Worm (Caenorhabditis elegans) whole organism, young adult: ENCODE results near the gene F36H12.5.
A peak's percentile ranks its signal among the peaks of the same experiment; 100 is the strongest.
"Not testable (repeated sequence)": the region's sequence is repeated elsewhere in the genome, so short reads cannot be mapped to it uniquely, and the experiment has no call there.

Experiments
- B0019.2 ChIP-seq: fragments of 200-800 bp; sonication (Bioruptor generic); conservative IDR thresholded peaks from 2 replicates; pipeline ENCODE4 v1.3.6; 2022; ENCODE audit warnings: missing genetic modification reagents, missing genetic modification characterization, missing compliant biosample characterization
- F23B12.7 ChIP-seq: sonication (generic microtip); optimal IDR thresholded peaks from 2 replicates; lab custom pipeline; 2017; ENCODE audit warnings: missing genetic modification characterization, mild to moderate bottlenecking, missing compliant biosample characterization, antibody characterized with exemption, moderate library complexity; ENCODE audit not compliant: insufficient read depth
- F39B2.1 ChIP-seq: fragments of 200-800 bp; sonication (Bioruptor generic); IDR thresholded peaks from 2 replicates; pipeline ENCODE4 v1.3.6; 2022; ENCODE audit warnings: missing genetic modification reagents, missing genetic modification characterization, missing compliant biosample characterization
- F49E8.2 ChIP-seq: sonication (generic microtip); optimal IDR thresholded peaks from 3 replicates; lab custom pipeline; 2017; ENCODE audit warnings: missing genetic modification characterization, mild to moderate bottlenecking, missing compliant biosample characterization, antibody characterized with exemption, moderate library complexity; ENCODE audit not compliant: insufficient read depth
- F57A8.1 ChIP-seq: fragments of 200-800 bp; sonication (Bioruptor generic); optimal IDR thresholded peaks from 2 replicates; lab custom pipeline; 2018; ENCODE audit warnings: mild to moderate bottlenecking, missing genetic modification characterization, moderate library complexity, missing compliant biosample characterization
- K11D2.4 ChIP-seq: fragments of 200-800 bp; sonication (Bioruptor generic); IDR thresholded peaks from 2 replicates; pipeline ENCODE4 v1.3.6; 2022; ENCODE audit warnings: missing genetic modification reagents, missing genetic modification characterization, missing compliant biosample characterization
- K12H6.12 ChIP-seq: fragments of 200-800 bp; sonication (Bioruptor generic); optimal IDR thresholded peaks from 2 replicates; lab custom pipeline; 2018; ENCODE audit warnings: mild to moderate bottlenecking, missing genetic modification characterization, missing compliant biosample characterization
- Y53G8AR.9 ChIP-seq: fragments of 200-800 bp; sonication (Bioruptor generic); conservative IDR thresholded peaks from 2 replicates; pipeline ENCODE4 v1.3.6; 2022; ENCODE audit warnings: missing genetic modification reagents, missing genetic modification characterization, missing compliant biosample characterization
- Y79H2A.3 ChIP-seq: fragments of 200-800 bp; sonication (Bioruptor generic); conservative IDR thresholded peaks from 2 replicates; pipeline ENCODE4 v1.3.6; 2022; ENCODE audit warnings: missing genetic modification reagents, missing genetic modification characterization, missing compliant biosample characterization
- ZK185.1 ChIP-seq: sonication (generic microtip); optimal IDR thresholded peaks from 2 replicates; lab custom pipeline; 2016; ENCODE audit warnings: mild to moderate bottlenecking, missing genetic modification characterization, missing compliant biosample characterization; ENCODE audit not compliant: poor library complexity, severe bottlenecking
- atf-7 ChIP-seq: sonication (generic microtip); optimal IDR thresholded peaks from 2 replicates; lab custom pipeline; 2017; ENCODE audit warnings: mild to moderate bottlenecking, missing genetic modification characterization, missing compliant biosample characterization
- bed-1 ChIP-seq: fragments of 200-800 bp; sonication (Bioruptor generic); IDR thresholded peaks from 2 replicates; pipeline ENCODE4 v1.3.6; 2022; ENCODE audit warnings: missing genetic modification reagents, missing genetic modification characterization, missing compliant biosample characterization
- ceh-58 ChIP-seq: fragments of 200-800 bp; sonication (Bioruptor generic); IDR thresholded peaks from 2 replicates; pipeline ENCODE4 v1.3.6; 2022; ENCODE audit warnings: missing genetic modification characterization, missing compliant biosample characterization
- egrh-3 ChIP-seq: fragments of 200-800 bp; sonication (Bioruptor generic); IDR thresholded peaks from 2 replicates; pipeline ENCODE4 v1.3.6; 2022; ENCODE audit warnings: missing genetic modification reagents, missing genetic modification characterization, missing compliant biosample characterization
- ets-4 ChIP-seq: fragments of 200-800 bp; sonication (Bioruptor generic); optimal IDR thresholded peaks from 2 replicates; lab custom pipeline; 2018; ENCODE audit warnings: mild to moderate bottlenecking, missing genetic modification characterization, missing compliant biosample characterization
- fkh-3 ChIP-seq: sonication (generic microtip); optimal IDR thresholded peaks from 2 replicates; lab custom pipeline; 2016; ENCODE audit warnings: mild to moderate bottlenecking, missing genetic modification characterization, missing compliant biosample characterization
- hmg-20 ChIP-seq: fragments of 200-800 bp; sonication (Bioruptor generic); IDR thresholded peaks from 2 replicates; pipeline ENCODE4 v1.3.6; 2022; ENCODE audit warnings: missing genetic modification reagents, missing genetic modification characterization, missing compliant biosample characterization
- madf-10 ChIP-seq: sonication (generic microtip); optimal IDR thresholded peaks from 2 replicates; lab custom pipeline; 2016; ENCODE audit warnings: mild to moderate bottlenecking, missing genetic modification characterization, missing compliant biosample characterization
- madf-6 ChIP-seq: fragments of 200-800 bp; sonication (Bioruptor generic); IDR thresholded peaks from 2 replicates; pipeline ENCODE4 v1.3.6; 2022; ENCODE audit warnings: missing genetic modification reagents, missing genetic modification characterization, missing compliant biosample characterization
- nfya-1 ChIP-seq: sonication (generic microtip); optimal IDR thresholded peaks from 2 replicates; lab custom pipeline; 2017; ENCODE audit warnings: antibody characterized with exemption, missing compliant biosample characterization, missing genetic modification characterization, borderline replicate concordance; ENCODE audit not compliant: insufficient read depth
- rcor-1 ChIP-seq: fragments of 200-800 bp; sonication (Bioruptor generic); IDR thresholded peaks from 2 replicates; pipeline ENCODE4 v1.3.6; 2022; ENCODE audit warnings: missing genetic modification reagents, missing genetic modification characterization, missing compliant biosample characterization
- rec-8 ChIP-seq, 2 experiments: sonication (generic microtip); optimal IDR thresholded peaks; 2 replicates each; lab custom pipeline; 2016; ENCODE audit warnings: mild to moderate bottlenecking in 2 of 2, missing genetic modification characterization in 2 of 2, missing genetic modification reagents in 2 of 2, missing genotype in 2 of 2, missing biosample characterization in 1 of 2, missing compliant biosample characterization in 1 of 2, moderate library complexity in 1 of 2
- repo-1 ChIP-seq: sonication (generic microtip); optimal IDR thresholded peaks from 2 replicates; lab custom pipeline; 2017; ENCODE audit warnings: mild to moderate bottlenecking, missing genetic modification characterization, missing compliant biosample characterization
- rpc-1 ChIP-seq, 2 experiments: fragments of 150-350 bp in 1 of 2; sonication (generic microtip) in 1 of 2; optimal IDR thresholded peaks; 2 replicates each; lab custom pipeline; 2014 to 2018; ENCODE audit warnings: missing biosample characterization in 1 of 2, missing genetic modification characterization in 1 of 2, missing genetic modification reagents in 1 of 2, missing genotype in 1 of 2
- sdz-38 ChIP-seq: sonication (generic microtip); optimal IDR thresholded peaks from 2 replicates; lab custom pipeline; 2016; ENCODE audit warnings: missing genotype, missing genetic modification characterization, missing compliant biosample characterization
- zfh-2 ChIP-seq: fragments of 200-800 bp; sonication (Bioruptor generic); conservative IDR thresholded peaks from 2 replicates; pipeline ENCODE4 v1.3.6; 2022; ENCODE audit warnings: missing genetic modification reagents, missing genetic modification characterization, missing compliant biosample characterization
- ztf-3 ChIP-seq: fragments of 200-800 bp; sonication (Bioruptor generic); optimal IDR thresholded peaks from 2 replicates; lab custom pipeline; 2018; ENCODE audit warnings: mild to moderate bottlenecking, missing genetic modification characterization, missing compliant biosample characterization

F36H12.5 gene

ce11 chrIV:5266474-5266873 lies at the start of gene F36H12.5:
Gene F36H12.5, plus strand, starts transcription at chrIV:5266774.
- TF ChIP-seq ceh-58 (GFP tag; lab: Robert Waterston, UW) (no peak), Y79H2A.3 (GFP tag; lab: Robert Waterston, UW) (no peak), madf-6 (GFP tag; lab: Robert Waterston, UW) (no peak), K12H6.12 (tag; lab: Kevin White, UChicago) (no peak), rcor-1 (GFP tag; lab: Robert Waterston, UW) (no peak), sdz-38 (tag; lab: Kevin White, UChicago) (no peak), K11D2.4 (no peak), B0019.2 (GFP tag; lab: Robert Waterston, UW) (no peak), nfya-1 (tag; lab: Kevin White, UChicago) (no peak), fkh-3 (tag; lab: Kevin White, UChicago) (no peak), ets-4 (GFP tag; lab: Kevin White, UChicago) (no peak), F57A8.1 (GFP tag; lab: Kevin White, UChicago) (no peak), ZK185.1 (no peak), madf-10 (tag; lab: Kevin White, UChicago) (no peak), atf-7 (no peak), ztf-3 (GFP tag; lab: Kevin White, UChicago) (no peak)

DNA sequence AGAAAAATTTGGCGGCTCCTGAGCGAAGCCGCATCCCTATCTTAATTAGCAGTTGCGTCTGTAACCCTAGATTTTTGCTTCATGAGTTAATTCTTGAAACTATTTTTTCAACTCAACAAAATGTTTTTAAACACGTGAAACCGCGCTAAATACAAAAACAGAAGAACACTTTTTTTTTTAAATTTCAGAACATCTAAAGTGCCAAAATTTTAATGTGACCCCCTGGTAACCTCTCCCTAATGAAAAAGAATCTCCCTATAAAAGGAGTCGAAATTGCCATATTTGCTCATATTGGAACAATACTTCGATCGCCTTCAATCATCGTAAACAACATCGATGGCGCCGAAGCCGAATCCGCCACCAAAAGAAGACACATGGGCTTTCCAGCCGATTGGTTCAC lies 48.1 kb upstream of the F36H12.5 start, which contains the start of gene nsph-4.2:
Gene nsph-4.2, plus strand, starts transcription at position 301 of the 400 bp plus-strand sequence.
- TF ChIP-seq madf-6 (GFP tag; lab: Robert Waterston, UW); Y53G8AR.9; F39B2.1 (GFP tag; lab: Robert Waterston, UW): not testable (repeated sequence)

DNA sequence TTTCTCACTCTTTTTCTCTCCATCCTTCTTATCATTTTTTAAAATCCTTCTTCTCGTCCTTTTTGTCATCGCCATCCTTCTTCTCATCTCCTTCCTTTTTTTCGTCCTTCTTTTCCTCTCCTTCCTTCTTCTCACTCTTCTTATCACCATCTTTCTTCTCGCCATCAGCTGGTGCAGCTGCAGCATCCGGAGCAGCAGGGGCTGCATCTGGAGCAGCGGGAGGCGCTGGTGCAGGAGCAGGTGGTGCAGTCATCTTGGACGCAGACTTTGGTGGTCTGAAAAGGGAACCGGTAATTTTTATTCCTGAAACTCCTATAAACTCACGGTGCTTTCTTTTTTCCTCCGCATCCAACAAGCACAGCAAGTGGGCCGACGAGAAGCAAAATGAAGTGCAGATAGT lies 44.9 kb upstream of the F36H12.5 start:
- TF ChIP-seq F23B12.7 (tag; lab: Kevin White, UChicago) (no peak), hmg-20 (GFP tag; lab: Robert Waterston, UW) (no peak), fkh-3 (tag; lab: Kevin White, UChicago) (no peak), bed-1 (GFP tag; lab: Robert Waterston, UW) (no peak), egrh-3 (GFP tag; lab: Robert Waterston, UW) (peak; percentile 84; the same call in 1 of the 2 replicates)

DNA sequence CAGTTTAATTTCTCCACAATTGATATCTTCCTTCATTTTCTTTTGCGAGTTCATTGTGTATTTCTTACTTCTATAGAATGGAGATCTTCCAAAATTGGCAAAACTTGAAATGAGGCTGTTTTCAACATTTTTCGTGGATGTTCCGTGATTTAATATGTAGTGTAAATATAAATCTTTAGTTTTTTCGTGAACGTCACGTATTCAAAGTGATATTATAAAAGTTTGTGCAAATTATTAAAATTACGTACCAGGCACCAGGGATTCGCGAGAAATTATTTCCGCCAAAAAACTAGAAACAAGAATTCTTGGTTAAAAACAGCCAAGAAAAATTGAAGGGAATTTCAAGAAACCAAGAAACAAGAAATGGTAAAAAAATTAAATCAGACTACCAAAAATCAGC lies 42.3 kb upstream of the F36H12.5 start, which contains the start of gene Y59E9AL.8:
Gene Y59E9AL.8, minus strand, starts transcription at position 101 of the 400 bp plus-strand sequence.
- TF ChIP-seq rpc-1 (optimal IDR thresholded peaks at IDR 0.05; lab: Kevin White, UChicago) (no peak), rpc-1 (tag; optimal IDR thresholded peaks at IDR 0.05; lab: Kevin White, UChicago) (no peak)

ce11 chrIV:5225277-5225822 lies 41.2 kb upstream of the F36H12.5 start, which contains the start of gene cylc-1:
Gene cylc-1, minus strand, starts transcription at chrIV:5225772.
- peak; percentile 79 for TF ChIP-seq zfh-2 (GFP tag; lab: Robert Waterston, UW)
- peak; percentile 68 for TF ChIP-seq egrh-3 (GFP tag; lab: Robert Waterston, UW)

DNA sequence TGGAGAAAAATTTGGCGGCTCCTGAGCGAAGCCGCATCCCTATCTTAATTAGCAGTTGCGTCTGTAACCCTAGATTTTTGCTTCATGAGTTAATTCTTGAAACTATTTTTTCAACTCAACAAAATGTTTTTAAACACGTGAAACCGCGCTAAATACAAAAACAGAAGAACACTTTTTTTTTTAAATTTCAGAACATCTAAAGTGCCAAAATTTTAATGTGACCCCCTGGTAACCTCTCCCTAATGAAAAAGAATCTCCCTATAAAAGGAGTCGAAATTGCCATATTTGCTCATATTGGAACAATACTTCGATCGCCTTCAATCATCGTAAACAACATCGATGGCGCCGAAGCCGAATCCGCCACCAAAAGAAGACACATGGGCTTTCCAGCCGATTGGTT lies 40.0 kb upstream of the F36H12.5 start, which contains the start of gene nsph-4.1:
Gene nsph-4.1, plus strand, starts transcription at position 301 of the 400 bp plus-strand sequence.
- not testable (repeated sequence) for TF ChIP-seq repo-1; rec-8 (tag; optimal IDR thresholded peaks at IDR 0.05; lab: Kevin White, UChicago); F49E8.2 (tag; lab: Kevin White, UChicago)
- TF ChIP-seq, all 124 proteins: peak for 0; not testable (repeated sequence) for 124
